Worm (Caenorhabditis elegans) whole organism, late embryonic: Measurements from ENCODE around the gene Y9C9A.16.

Experiments used
- C38D4.7 ChIP-seq: fragments of 200-800 bp; sonication (Bioruptor generic); optimal IDR thresholded peaks from 2 replicates; lab custom pipeline; 2018; ENCODE audit warnings: mild to moderate bottlenecking, missing genetic modification characterization, moderate library complexity, missing compliant biosample characterization
- K02D7.2 ChIP-seq: sonication (generic microtip); optimal IDR thresholded peaks from 2 replicates; lab custom pipeline; 2017; ENCODE audit warnings: mild to moderate bottlenecking, missing genetic modification characterization, missing compliant biosample characterization
- ama-1 ChIP-seq: fragments of 150-350 bp; optimal IDR thresholded peaks from 2 replicates; lab custom pipeline; 2014
- ceh-18 ChIP-seq: sonication (generic microtip); optimal IDR thresholded peaks from 2 replicates; lab custom pipeline; 2016; ENCODE audit warnings: missing genetic modification characterization, missing compliant biosample characterization
- ceh-48 ChIP-seq: sonication (generic microtip); optimal IDR thresholded peaks from 2 replicates; lab custom pipeline; 2016; ENCODE audit warnings: missing genetic modification characterization, inconsistent platforms, missing compliant biosample characterization
- fax-1 ChIP-seq: sonication (generic microtip); optimal IDR thresholded peaks from 2 replicates; lab custom pipeline; 2016; ENCODE audit warnings: missing genotype, missing genetic modification characterization, missing compliant biosample characterization
- fkh-10 ChIP-seq: fragments of 150-350 bp; optimal IDR thresholded peaks from 2 replicates; lab custom pipeline; 2014; ENCODE audit warnings: missing biosample characterization, missing genetic modification reagents, missing genetic modification characterization
- fkh-6 ChIP-seq: sonication (generic microtip); optimal IDR thresholded peaks from 2 replicates; lab custom pipeline; 2016; ENCODE audit warnings: missing genetic modification characterization, missing compliant biosample characterization
- hlh-30 ChIP-seq: sonication (generic microtip); optimal IDR thresholded peaks from 2 replicates; lab custom pipeline; 2017; ENCODE audit warnings: antibody characterized with exemption, missing genetic modification characterization, missing compliant biosample characterization; ENCODE audit not compliant: insufficient read depth
- hlh-6 ChIP-seq: sonication (generic microtip); optimal IDR thresholded peaks from 2 replicates; lab custom pipeline; 2016; ENCODE audit warnings: missing genotype, missing genetic modification characterization, missing compliant biosample characterization
- nhr-11 ChIP-seq: fragments of 150-350 bp; optimal IDR thresholded peaks from 2 replicates; lab custom pipeline; 2014; ENCODE audit warnings: missing biosample characterization, missing genetic modification characterization
- pha-4 ChIP-seq: fragments of 150-350 bp; optimal IDR thresholded peaks from 2 replicates; lab custom pipeline; 2018; ENCODE audit warnings: missing biosample characterization, missing genetic modification reagents, missing genetic modification characterization
- pqm-1 ChIP-seq: sonication (generic microtip); optimal IDR thresholded peaks from 2 replicates; lab custom pipeline; 2016; ENCODE audit warnings: missing genetic modification characterization, missing compliant biosample characterization
- unc-86 ChIP-seq: sonication (generic microtip); optimal IDR thresholded peaks from 2 replicates; lab custom pipeline; 2016; ENCODE audit warnings: missing genetic modification characterization, missing compliant biosample characterization

- no peak for TF ChIP-seq fax-1 (tag; lab: Kevin White, UChicago)
- TF ChIP-seq ama-1 (lab: Kevin White, UChicago): no peak
- no peak for TF ChIP-seq ceh-18 (tag; lab: Kevin White, UChicago)
- TF ChIP-seq hlh-6 (tag; lab: Kevin White, UChicago): no peak
- no peak for TF ChIP-seq fkh-6 (tag; lab: Kevin White, UChicago)
- no peak for TF ChIP-seq C38D4.7
- no peak for TF ChIP-seq hlh-30 (tag; lab: Kevin White, UChicago)
- no peak for TF ChIP-seq K02D7.2 (tag; lab: Kevin White, UChicago)
- no peak for TF ChIP-seq ceh-48 (tag; lab: Kevin White, UChicago)
- no peak for TF ChIP-seq pha-4 (tag; lab: Kevin White, UChicago)
- TF ChIP-seq fkh-10 (GFP tag; lab: Kevin White, UChicago): no peak
- TF ChIP-seq nhr-11 (tag; lab: Kevin White, UChicago): no peak
- no peak for TF ChIP-seq unc-86 (tag; lab: Kevin White, UChicago)
- no peak for TF ChIP-seq pqm-1 (tag; lab: Kevin White, UChicago)
Observed at ce11 chrIV:4996956-4997355, 21.0 kb upstream of the Y9C9A.16 start.
